Worm (Caenorhabditis elegans): ENCODE data around the gene lbp-8.

lbp-8 gene

ce11 chrV:13850170-13850569 is 40.4 kb upstream of the lbp-8 start, which contains the start of gene hpx-2:
TSS of gene hpx-2 (plus strand) at chrV:13850470.
- no peak for TF ChIP-seq pag-3 (tag; optimal IDR thresholded peaks at IDR 0.05; ENCODE audit: borderline replicate concordance)
- TF ChIP-seq ama-1 (optimal IDR thresholded peaks at IDR 0.05) = no peak
- TF ChIP-seq syd-9 (tag; optimal IDR thresholded peaks at IDR 0.05) = no peak
- no peak for TF ChIP-seq K02D7.2 (tag; optimal IDR thresholded peaks at IDR 0.05)
- TF ChIP-seq fkh-10 (GFP tag; optimal IDR thresholded peaks at IDR 0.05) = no peak
- TF ChIP-seq sox-2 (GFP tag; IDR thresholded peaks at IDR 0.05) = no peak
- TF ChIP-seq ahr-1 (tag; optimal IDR thresholded peaks at IDR 0.05) = no peak
- TF ChIP-seq ceh-6 (GFP tag; optimal IDR thresholded peaks at IDR 0.05) = no peak
- no peak for TF ChIP-seq rnt-1 (tag; optimal IDR thresholded peaks at IDR 0.05)

ce11 chrV:13854306-13854705 is 36.3 kb upstream of the lbp-8 start, which contains the start of gene ttr-21:
TSS of gene ttr-21 (minus strand) at chrV:13854405.
- TF ChIP-seq ceh-24 (tag; optimal IDR thresholded peaks at IDR 0.05) (no peak), ets-4 (tag; optimal IDR thresholded peaks at IDR 0.05) (no peak), ceh-18 (tag; optimal IDR thresholded peaks at IDR 0.05) (no peak), pha-4 (tag; optimal IDR thresholded peaks at IDR 0.05) (no peak), pros-1 (tag; optimal IDR thresholded peaks at IDR 0.05) (no peak), che-1 (tag; optimal IDR thresholded peaks at IDR 0.05) (no peak), hlh-6 (tag; optimal IDR thresholded peaks at IDR 0.05) (no peak), ceh-45 (GFP tag; IDR thresholded peaks at IDR 0.05) (no peak), ttx-3 (tag; optimal IDR thresholded peaks at IDR 0.05) (no peak), fkh-10 (GFP tag; optimal IDR thresholded peaks at IDR 0.05) (no peak), sox-2 (GFP tag; IDR thresholded peaks at IDR 0.05) (no peak), ceh-19 (GFP tag; optimal IDR thresholded peaks at IDR 0.05) (no peak), ceh-31 (tag; optimal IDR thresholded peaks at IDR 0.05) (no peak), ref-2 (tag; optimal IDR thresholded peaks at IDR 0.05) (no peak), ceh-2 (tag; optimal IDR thresholded peaks at IDR 0.05) (no peak), unc-55 (GFP tag; optimal IDR thresholded peaks at IDR 0.05) (no peak), ahr-1 (tag; optimal IDR thresholded peaks at IDR 0.05) (no peak), ceh-34 (tag; optimal IDR thresholded peaks at IDR 0.05) (no peak), tbx-7 (tag; optimal IDR thresholded peaks at IDR 0.05) (no peak), K02D7.2 (tag; optimal IDR thresholded peaks at IDR 0.05) (no peak)

- TF ChIP-seq pat-9 (tag; optimal IDR thresholded peaks at IDR 0.05) (no peak), hlh-13 (GFP tag; optimal IDR thresholded peaks at IDR 0.05) (no peak), pros-1 (tag; optimal IDR thresholded peaks at IDR 0.05) (no peak), odd-2 (tag; optimal IDR thresholded peaks at IDR 0.05) (no peak), elt-2 (tag; optimal IDR thresholded peaks at IDR 0.05) (no peak), fkh-6 (tag; optimal IDR thresholded peaks at IDR 0.05) (no peak), lin-11 (tag; optimal IDR thresholded peaks at IDR 0.05) (no peak), sdc-2 (tag; optimal IDR thresholded peaks at IDR 0.05) (no peak), tbx-7 (tag; optimal IDR thresholded peaks at IDR 0.05) (no peak), tbx-2 (tag; optimal IDR thresholded peaks at IDR 0.05) (no peak), dve-1 (tag; optimal IDR thresholded peaks at IDR 0.05) (no peak), sox-4 (tag; optimal IDR thresholded peaks at IDR 0.05) (no peak), pag-3 (tag; optimal IDR thresholded peaks at IDR 0.05; ENCODE audit: borderline replicate concordance) (no peak), fax-1 (tag; optimal IDR thresholded peaks at IDR 0.05) (no peak), ceh-18 (tag; optimal IDR thresholded peaks at IDR 0.05) (no peak), ttx-3 (tag; optimal IDR thresholded peaks at IDR 0.05) (no peak)
Observed at ce11 chrV:13856376-13856775, 34.2 kb upstream of the lbp-8 start, which contains the start of gene srx-134. TSS of gene srx-134 (minus strand) at chrV:13856476.

ce11 chrV:13857132-13857531 is 33.4 kb upstream of the lbp-8 start, which contains the start of gene srx-136:
TSS of gene srx-136 (plus strand) at chrV:13857432.
- no peak for TF ChIP-seq ama-1 (optimal IDR thresholded peaks at IDR 0.05)
- TF ChIP-seq ceh-18 (tag; optimal IDR thresholded peaks at IDR 0.05) = no peak
- TF ChIP-seq dmd-4 (tag; optimal IDR thresholded peaks at IDR 0.05; ENCODE audit: borderline replicate concordance) = no peak
- no peak for TF ChIP-seq fkh-10 (GFP tag; optimal IDR thresholded peaks at IDR 0.05)
- no peak for TF ChIP-seq sdc-2 (tag; optimal IDR thresholded peaks at IDR 0.05)
- TF ChIP-seq nhr-11 (tag; optimal IDR thresholded peaks at IDR 0.05) = no peak
- no peak for TF ChIP-seq ceh-9 (tag; optimal IDR thresholded peaks at IDR 0.05)
- TF ChIP-seq unc-42 (tag; optimal IDR thresholded peaks at IDR 0.05) = no peak
- TF ChIP-seq pqm-1 (tag; optimal IDR thresholded peaks at IDR 0.05) = no peak
- TF ChIP-seq pha-4 (tag; optimal IDR thresholded peaks at IDR 0.05) = no peak
- no peak for TF ChIP-seq T23F11.4 (GFP tag; optimal IDR thresholded peaks at IDR 0.05)
- no peak for TF ChIP-seq unc-86 (tag; optimal IDR thresholded peaks at IDR 0.05)
